Worm (Caenorhabditis elegans) whole organism, young adult: ENCODE measurements around the gene Y56A3A.22.

Source experiments
- B0261.1 ChIP-seq: sonication (generic microtip); optimal IDR thresholded peaks from 2 replicates; lab custom pipeline; 2016; ENCODE audit warnings: mild to moderate bottlenecking, missing genetic modification characterization, moderate library complexity, missing compliant biosample characterization
- F33H1.4 ChIP-seq: fragments of 200-800 bp; sonication (Bioruptor generic); IDR thresholded peaks from 2 replicates; pipeline ENCODE4 v1.3.6; 2022; ENCODE audit warnings: missing genetic modification reagents, missing genetic modification characterization, missing compliant biosample characterization
- F39B2.1 ChIP-seq: fragments of 200-800 bp; sonication (Bioruptor generic); IDR thresholded peaks from 2 replicates; pipeline ENCODE4 v1.3.6; 2022; ENCODE audit warnings: missing genetic modification reagents, missing genetic modification characterization, missing compliant biosample characterization
- F57C9.4 ChIP-seq: sonication (generic microtip); optimal IDR thresholded peaks from 2 replicates; lab custom pipeline; 2017; ENCODE audit warnings: mild to moderate bottlenecking, missing genetic modification characterization, missing compliant biosample characterization
- Y53G8AR.9 ChIP-seq: fragments of 200-800 bp; sonication (Bioruptor generic); conservative IDR thresholded peaks from 2 replicates; pipeline ENCODE4 v1.3.6; 2022; ENCODE audit warnings: missing genetic modification reagents, missing genetic modification characterization, missing compliant biosample characterization
- aptf-3 ChIP-seq: fragments of 200-800 bp; sonication (Bioruptor generic); IDR thresholded peaks from 2 replicates; pipeline ENCODE4 v1.3.6; 2022; ENCODE audit warnings: missing genetic modification characterization, missing compliant biosample characterization
- atf-7 ChIP-seq: sonication (generic microtip); optimal IDR thresholded peaks from 2 replicates; lab custom pipeline; 2017; ENCODE audit warnings: mild to moderate bottlenecking, missing genetic modification characterization, missing compliant biosample characterization
- attf-5 ChIP-seq: fragments of 200-800 bp; sonication (Bioruptor generic); optimal IDR thresholded peaks from 2 replicates; lab custom pipeline; 2018; ENCODE audit warnings: mild to moderate bottlenecking, missing genetic modification characterization, missing compliant biosample characterization
- bed-2 ChIP-seq: fragments of 200-800 bp; sonication (Bioruptor generic); IDR thresholded peaks from 2 replicates; pipeline ENCODE4 v1.3.6; 2022; ENCODE audit warnings: missing genetic modification reagents, missing genetic modification characterization, missing compliant biosample characterization
- ceh-79 ChIP-seq: sonication (generic microtip); optimal IDR thresholded peaks from 2 replicates; lab custom pipeline; 2017; ENCODE audit warnings: mild to moderate bottlenecking, missing genetic modification characterization, missing compliant biosample characterization
- ceh-91 ChIP-seq: fragments of 200-800 bp; sonication (Bioruptor generic); IDR thresholded peaks from 2 replicates; pipeline ENCODE4 v1.3.6; 2022; ENCODE audit warnings: missing genetic modification reagents, missing genetic modification characterization, missing compliant biosample characterization
- efl-1 ChIP-seq: fragments of 150-350 bp; optimal IDR thresholded peaks from 2 replicates; lab custom pipeline; 2014; ENCODE audit warnings: missing biosample characterization, missing genetic modification reagents, missing genetic modification characterization
- egrh-3 ChIP-seq: fragments of 200-800 bp; sonication (Bioruptor generic); IDR thresholded peaks from 2 replicates; pipeline ENCODE4 v1.3.6; 2022; ENCODE audit warnings: missing genetic modification reagents, missing genetic modification characterization, missing compliant biosample characterization
- ekl-4 ChIP-seq: fragments of 200-800 bp; sonication (Bioruptor generic); IDR thresholded peaks from 2 replicates; pipeline ENCODE4 v1.3.6; 2022; ENCODE audit warnings: missing genetic modification reagents, missing genetic modification characterization, missing compliant biosample characterization
- gei-17 ChIP-seq: fragments of 200-800 bp; sonication (Bioruptor generic); optimal IDR thresholded peaks from 2 replicates; lab custom pipeline; 2018; ENCODE audit warnings: mild to moderate bottlenecking, missing genetic modification characterization, missing compliant biosample characterization
- him-1 ChIP-seq: sonication (generic microtip); optimal IDR thresholded peaks from 2 replicates; lab custom pipeline; 2016; ENCODE audit warnings: missing genotype, missing genetic modification reagents, missing genetic modification characterization, missing compliant biosample characterization
- hlh-12 ChIP-seq: sonication (generic microtip); optimal IDR thresholded peaks from 2 replicates; lab custom pipeline; 2016; ENCODE audit warnings: missing genetic modification characterization, missing compliant biosample characterization
- hmg-1.2 ChIP-seq: fragments of 200-800 bp; sonication (Bioruptor generic); IDR thresholded peaks from 2 replicates; pipeline ENCODE4 v1.3.6; 2022; ENCODE audit warnings: missing genetic modification reagents, missing genetic modification characterization, missing compliant biosample characterization
- hmg-20 ChIP-seq: fragments of 200-800 bp; sonication (Bioruptor generic); IDR thresholded peaks from 2 replicates; pipeline ENCODE4 v1.3.6; 2022; ENCODE audit warnings: missing genetic modification reagents, missing genetic modification characterization, missing compliant biosample characterization
- hsf-1 ChIP-seq: fragments of 200-800 bp; sonication (Bioruptor generic); IDR thresholded peaks from 2 replicates; pipeline ENCODE4 v1.3.6; 2022; ENCODE audit warnings: missing genetic modification reagents, missing genetic modification characterization, missing compliant biosample characterization
- let-607 ChIP-seq, 2 experiments: fragments of 200-800 bp in 1 of 2; sonication (Bioruptor generic) in 1 of 2; sonication (generic microtip) in 1 of 2; optimal IDR thresholded peaks; 2 replicates each; lab custom pipeline; 2016 to 2018; ENCODE audit warnings: mild to moderate bottlenecking in 2 of 2, missing compliant biosample characterization in 2 of 2, missing genetic modification characterization in 2 of 2, moderate library complexity in 2 of 2, missing genotype in 1 of 2
- lsl-1 ChIP-seq: fragments of 200-800 bp; sonication (Bioruptor generic); optimal IDR thresholded peaks from 2 replicates; lab custom pipeline; 2018; ENCODE audit warnings: mild to moderate bottlenecking, missing genetic modification characterization, moderate library complexity, missing compliant biosample characterization
- madf-3 ChIP-seq: fragments of 200-800 bp; sonication (Bioruptor generic); IDR thresholded peaks from 2 replicates; pipeline ENCODE4 v1.3.6; 2022; ENCODE audit warnings: missing genetic modification reagents, missing genetic modification characterization, missing compliant biosample characterization
- mxl-1 ChIP-seq: sonication (generic microtip); optimal IDR thresholded peaks from 2 replicates; lab custom pipeline; 2016; ENCODE audit warnings: missing genetic modification characterization, missing compliant biosample characterization
- nfya-1 ChIP-seq: sonication (generic microtip); optimal IDR thresholded peaks from 2 replicates; lab custom pipeline; 2017; ENCODE audit warnings: antibody characterized with exemption, missing compliant biosample characterization, missing genetic modification characterization, borderline replicate concordance; ENCODE audit not compliant: insufficient read depth
- nfya-2 ChIP-seq: fragments of 200-800 bp; sonication (Bioruptor generic); IDR thresholded peaks from 2 replicates; pipeline ENCODE4 v1.3.6; 2022; ENCODE audit warnings: missing genetic modification reagents, missing genetic modification characterization, missing compliant biosample characterization
- nfyb-1 ChIP-seq: fragments of 200-800 bp; sonication (Bioruptor generic); IDR thresholded peaks from 2 replicates; pipeline ENCODE4 v1.3.6; 2022; ENCODE audit warnings: missing genetic modification reagents, missing genetic modification characterization, missing compliant biosample characterization
- nhr-27 ChIP-seq: fragments of 200-800 bp; sonication (Bioruptor generic); optimal IDR thresholded peaks from 2 replicates; lab custom pipeline; 2018; ENCODE audit warnings: mild to moderate bottlenecking, missing genetic modification characterization, moderate library complexity, missing compliant biosample characterization
- nhr-80 ChIP-seq: sonication (generic microtip); optimal IDR thresholded peaks from 2 replicates; lab custom pipeline; 2016; ENCODE audit warnings: missing genetic modification characterization, missing compliant biosample characterization
- pbrm-1 ChIP-seq: fragments of 200-800 bp; sonication (Bioruptor generic); IDR thresholded peaks from 2 replicates; pipeline ENCODE4 v1.3.6; 2022; ENCODE audit warnings: missing genetic modification reagents, missing genetic modification characterization, missing compliant biosample characterization
- rcor-1 ChIP-seq: fragments of 200-800 bp; sonication (Bioruptor generic); IDR thresholded peaks from 2 replicates; pipeline ENCODE4 v1.3.6; 2022; ENCODE audit warnings: missing genetic modification reagents, missing genetic modification characterization, missing compliant biosample characterization
- sdz-38 ChIP-seq: sonication (generic microtip); optimal IDR thresholded peaks from 2 replicates; lab custom pipeline; 2016; ENCODE audit warnings: missing genotype, missing genetic modification characterization, missing compliant biosample characterization
- snpc-1.1 ChIP-seq: sonication (generic microtip); optimal IDR thresholded peaks from 2 replicates; lab custom pipeline; 2017; ENCODE audit warnings: missing genetic modification characterization, mild to moderate bottlenecking, missing compliant biosample characterization, antibody characterized with exemption, moderate library complexity, missing genotype, missing genetic modification reagents; ENCODE audit not compliant: insufficient read depth
- snpc-4 ChIP-seq, 5 experiments: fragments of 150-350 bp in 1 of 5; sonication (generic microtip) in 4 of 5; optimal IDR thresholded peaks; 2 replicates each; lab custom pipeline; 2014 to 2018; ENCODE audit warnings: missing genetic modification characterization in 5 of 5, missing biosample characterization in 3 of 5, antibody characterized with exemption in 2 of 5, mild to moderate bottlenecking in 2 of 5, missing compliant biosample characterization in 2 of 5, missing genotype in 2 of 5, moderate library complexity in 2 of 5, missing genetic modification reagents in 1 of 5
- sptf-2 ChIP-seq: fragments of 200-800 bp; sonication (Bioruptor generic); optimal IDR thresholded peaks from 2 replicates; lab custom pipeline; 2018; ENCODE audit warnings: mild to moderate bottlenecking, missing genetic modification characterization, missing compliant biosample characterization
- tbp1 ChIP-seq: fragments of 200-800 bp; sonication (Bioruptor generic); optimal IDR thresholded peaks from 2 replicates; lab custom pipeline; 2018; ENCODE audit warnings: mild to moderate bottlenecking, missing genetic modification characterization, missing compliant biosample characterization
- unc-130 ChIP-seq: sonication (generic microtip); optimal IDR thresholded peaks from 2 replicates; lab custom pipeline; 2016; ENCODE audit warnings: missing genetic modification reagents, missing genetic modification characterization, missing compliant biosample characterization
- zfh-2 ChIP-seq: fragments of 200-800 bp; sonication (Bioruptor generic); conservative IDR thresholded peaks from 2 replicates; pipeline ENCODE4 v1.3.6; 2022; ENCODE audit warnings: missing genetic modification reagents, missing genetic modification characterization, missing compliant biosample characterization
- zim-3 ChIP-seq: sonication (generic microtip); optimal IDR thresholded peaks from 2 replicates; lab custom pipeline; 2017; ENCODE audit warnings: mild to moderate bottlenecking, missing genetic modification characterization, moderate library complexity, missing compliant biosample characterization

Y56A3A.22 gene

DNA sequence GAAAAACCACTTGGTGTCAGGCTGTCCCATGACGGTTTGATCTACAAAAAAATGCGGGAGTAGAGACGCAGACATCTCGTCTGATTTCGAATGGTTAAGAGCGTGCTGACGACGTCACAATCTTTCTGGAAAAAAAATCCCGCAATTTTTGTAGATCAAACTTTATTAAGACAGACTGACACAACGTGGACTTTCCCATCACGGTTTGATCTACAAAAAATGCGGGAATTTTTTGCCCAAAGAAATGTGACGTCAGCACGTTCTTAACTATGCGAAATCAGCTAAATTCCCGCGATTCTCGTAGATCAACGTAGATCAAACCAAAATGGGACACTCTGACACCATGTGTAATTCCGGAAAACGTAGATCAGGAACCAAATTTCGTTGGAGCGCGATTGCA, 17.0 kb downstream of the Y56A3A.22 start:
- TF ChIP-seq mxl-1 (tag; lab: Kevin White, UChicago) (no peak), B0261.1 (tag; lab: Kevin White, UChicago) (no peak), Y53G8AR.9 (GFP tag; lab: Robert Waterston, UW) (no peak), snpc-4 (GFP tag; optimal IDR thresholded peaks at IDR 0.05; lab: Kevin White, UChicago) (no peak), snpc-4 (tag; optimal IDR thresholded peaks at IDR 0.05; lab: Kevin White, UChicago) (no peak), snpc-1.1 (no peak), ceh-79 (tag; lab: Kevin White, UChicago) (no peak), hmg-20 (GFP tag; lab: Robert Waterston, UW) (no peak), zfh-2 (GFP tag; lab: Robert Waterston, UW) (no peak), nhr-80 (tag; lab: Kevin White, UChicago) (no peak), hlh-12 (tag; lab: Kevin White, UChicago) (no peak), madf-3 (GFP tag; lab: Robert Waterston, UW) (no peak), hsf-1 (GFP tag; lab: Robert Waterston, UW) (no peak), zim-3 (no peak), ceh-91 (GFP tag; lab: Robert Waterston, UW) (no peak), him-1 (no peak), pbrm-1 (GFP tag; lab: Robert Waterston, UW) (no peak)

DNA sequence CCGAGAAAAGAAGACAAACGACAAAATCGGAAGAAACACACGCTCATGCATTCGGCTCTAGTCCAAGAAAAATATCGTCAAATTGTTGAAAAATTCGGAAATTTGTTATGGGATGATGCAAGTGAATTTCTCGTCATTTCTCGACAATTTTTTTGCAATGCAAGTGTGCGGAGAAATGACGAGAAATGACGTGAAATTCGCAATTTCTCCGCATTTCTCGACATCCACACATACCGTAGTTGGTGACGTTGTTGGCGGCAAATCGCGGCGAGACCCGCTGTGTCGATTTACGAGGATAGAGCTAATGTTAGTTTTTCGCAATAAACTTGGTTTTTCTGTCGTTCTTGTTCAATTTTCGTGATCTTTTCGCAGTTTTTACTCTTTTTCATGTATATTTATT, 17.7 kb downstream of the Y56A3A.22 start:
- TF ChIP-seq F33H1.4 (GFP tag; lab: Robert Waterston, UW) = peak; percentile 58; the same call in 1 of the 2 replicates

DNA sequence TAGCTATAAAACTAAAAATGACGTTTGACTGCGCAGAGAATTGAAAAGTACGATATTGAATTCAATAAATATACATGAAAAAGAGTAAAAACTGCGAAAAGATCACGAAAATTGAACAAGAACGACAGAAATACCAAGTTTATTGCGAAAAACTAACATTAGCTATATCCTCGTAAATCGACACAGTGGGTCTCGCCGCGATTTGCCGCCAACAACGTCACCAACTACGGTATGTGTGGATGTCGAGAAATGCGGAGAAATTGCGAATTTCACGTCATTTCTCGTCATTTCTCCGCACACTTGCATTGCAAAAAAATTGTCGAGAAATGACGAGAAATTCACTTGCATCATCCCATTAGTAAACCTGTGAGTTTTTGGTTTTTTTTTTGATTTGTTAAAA, 18.5 kb downstream of the Y56A3A.22 start:
- TF ChIP-seq F33H1.4 (GFP tag; lab: Robert Waterston, UW) = peak; percentile 69

DNA sequence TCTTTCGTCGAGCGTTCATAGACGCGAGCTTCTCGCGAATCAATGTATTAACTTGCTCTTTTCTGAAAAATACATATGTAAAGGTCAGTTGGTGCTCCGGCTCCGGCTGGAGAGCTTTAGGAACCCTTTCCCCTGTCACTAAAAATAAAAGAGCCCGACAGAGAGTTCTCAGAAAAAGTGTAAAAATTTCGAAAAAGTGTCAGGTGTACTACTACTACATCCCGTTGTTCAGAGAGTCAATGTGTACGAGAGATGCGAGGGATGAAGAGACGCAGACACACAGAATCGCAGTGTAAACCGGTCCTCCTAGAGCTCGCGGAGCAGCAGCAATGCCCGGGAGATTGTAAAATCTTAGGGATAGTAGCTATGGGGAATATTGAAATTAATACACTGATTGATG, 21.2 kb downstream of the Y56A3A.22 start:
- no peak for TF ChIP-seq snpc-4 (GFP tag; optimal IDR thresholded peaks at IDR 0.05; lab: Kevin White, UChicago)
- no peak for TF ChIP-seq snpc-4 (tag; optimal IDR thresholded peaks at IDR 0.05; lab: Kevin White, UChicago)
- TF ChIP-seq hmg-1.2 (GFP tag; lab: Robert Waterston, UW) = 0 out of 2 replicates have a peak, but pooled peaks have one; percentile 9
- no peak for TF ChIP-seq gei-17 (GFP tag; lab: Kevin White, UChicago)
- 0 out of 2 replicates have a peak, but pooled peaks have one; percentile 47 for TF ChIP-seq nfyb-1
- no peak for TF ChIP-seq aptf-3 (GFP tag; lab: Robert Waterston, UW)
- no peak for TF ChIP-seq zim-3

DNA sequence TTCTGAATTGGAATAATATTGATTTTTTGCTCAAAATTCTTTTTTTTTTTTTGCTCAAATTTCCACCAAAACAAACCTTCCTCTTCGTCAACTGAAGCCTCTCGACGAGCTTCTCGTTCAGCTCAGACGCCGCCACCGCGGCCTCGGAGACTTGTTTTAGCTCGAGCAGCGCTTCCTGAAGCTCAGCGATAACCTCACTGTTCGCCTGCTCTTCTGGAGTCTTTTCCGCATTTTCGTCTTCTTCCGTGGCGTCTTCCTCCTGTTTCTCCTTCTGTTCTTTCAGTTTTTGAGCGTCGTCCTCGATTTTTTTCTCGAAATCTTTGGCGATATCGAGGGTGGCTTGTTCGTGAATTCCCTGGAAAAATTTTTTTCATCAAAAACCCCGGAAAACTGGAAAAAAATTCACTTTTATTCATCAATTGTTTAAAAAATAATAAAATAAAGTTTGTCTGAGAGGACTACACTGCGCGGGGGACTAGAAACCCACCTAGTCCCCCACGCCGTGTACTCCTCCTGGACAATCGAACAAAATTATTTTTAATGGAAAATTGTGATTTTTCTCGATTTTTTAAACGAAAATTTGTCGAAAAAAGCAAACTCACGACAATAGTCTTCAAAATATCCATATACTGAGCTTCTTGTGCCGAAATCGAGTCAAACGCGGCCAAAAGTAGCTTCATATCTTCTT, 24.7 kb downstream of the Y56A3A.22 start:
- TF ChIP-seq sptf-2 (no peak), F39B2.1 (GFP tag; lab: Robert Waterston, UW) (no peak), rcor-1 (GFP tag; lab: Robert Waterston, UW) (peak; percentile 82), nhr-27 (tag; lab: Kevin White, UChicago) (peak; percentile 74), efl-1 (GFP tag; lab: Kevin White, UChicago) (peak; percentile 12), atf-7 (tag; lab: Kevin White, UChicago) (peak; percentile 43), let-607 (tag; optimal IDR thresholded peaks at IDR 0.05; lab: Kevin White, UChicago) (peak in 1 of 2 experiments; percentile 78), bed-2 (GFP tag; lab: Robert Waterston, UW) (peak; percentile 35; the same call in 1 of the 2 replicates), gei-17 (GFP tag; lab: Kevin White, UChicago) (peak; percentile 6), nfya-1 (tag; lab: Kevin White, UChicago) (no peak), ekl-4 (peak; percentile 41; the same call in 1 of the 2 replicates), sdz-38 (tag; lab: Kevin White, UChicago) (no peak), nfyb-1 (peak; percentile 71; the same call in 1 of the 2 replicates), hsf-1 (GFP tag; lab: Robert Waterston, UW) (peak; percentile 57; the same call in 1 of the 2 replicates), lsl-1 (GFP tag; lab: Kevin White, UChicago) (peak; percentile 49), unc-130 (peak; percentile 91), F57C9.4 (peak; percentile 59), mxl-1 (tag; lab: Kevin White, UChicago) (no peak), attf-5 (GFP tag; lab: Kevin White, UChicago) (no peak), egrh-3 (0 out of 2 replicates have a peak, but pooled peaks have one; percentile 17), tbp1 (GFP tag; lab: Kevin White, UChicago) (peak; percentile 39), nfya-2 (GFP tag; lab: Robert Waterston, UW) (0 out of 2 replicates have a peak, but pooled peaks have one; percentile 63)
